Worm (Caenorhabditis elegans): ENCODE data around the gene acsd-1.

acsd-1 gene

DNA sequence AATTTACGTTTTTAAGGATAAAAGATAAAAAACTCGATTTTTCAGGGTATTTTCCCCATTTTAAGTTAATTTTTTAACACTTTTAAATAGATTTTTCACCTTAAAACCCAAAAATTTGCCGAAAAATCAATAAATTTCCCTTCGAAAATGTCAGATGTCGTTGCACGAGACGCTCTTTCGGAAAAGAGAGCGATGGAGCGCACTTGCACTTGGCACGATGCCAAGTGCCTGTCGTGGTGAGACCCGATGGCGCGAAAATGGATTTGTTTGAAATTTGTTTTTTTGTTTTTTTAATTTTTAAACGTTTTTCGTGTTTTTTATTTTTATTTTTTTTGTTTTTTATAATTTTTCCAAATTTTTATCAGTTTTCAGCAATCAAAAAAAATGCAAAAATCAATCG lies 35.7 kb upstream of the acsd-1 start, which contains the start of the genes rab-18 and kbp-4 (continued):
- no peak for TF ChIP-seq attf-6 (GFP tag; IDR thresholded peaks at IDR 0.05)
- TF ChIP-seq lir-1 (GFP tag; conservative IDR thresholded peaks at IDR 0.05): peak; percentile 87
- TF ChIP-seq aptf-2 (GFP tag; conservative IDR thresholded peaks at IDR 0.05): no peak
- TF ChIP-seq lin-26 (GFP tag; IDR thresholded peaks at IDR 0.05): no peak
- TF ChIP-seq cebp-2 (GFP tag; IDR thresholded peaks at IDR 0.05): no peak
- TF ChIP-seq efl-1 (GFP tag; optimal IDR thresholded peaks at IDR 0.05): peak; percentile 97
- TF ChIP-seq sdz-38 (tag; optimal IDR thresholded peaks at IDR 0.05): no peak
- peak; percentile 68 for TF ChIP-seq xnd-1 (tag; optimal IDR thresholded peaks at IDR 0.05)
- peak; percentile 67 for TF ChIP-seq snpc-1.1 (tag; optimal IDR thresholded peaks at IDR 0.05; ENCODE audit: insufficient read depth)
- 0 out of 2 replicates have a peak, but pooled peaks have one; percentile 65 for TF ChIP-seq ztf-28 (GFP tag; IDR thresholded peaks at IDR 0.05)
- no peak for TF ChIP-seq mes-4 (tag; optimal IDR thresholded peaks at IDR 0.05)
- peak; percentile 51 for TF ChIP-seq K12H6.12 (tag; optimal IDR thresholded peaks at IDR 0.05)
- no peak for TF ChIP-seq hmg-20 (GFP tag; IDR thresholded peaks at IDR 0.05)

DNA sequence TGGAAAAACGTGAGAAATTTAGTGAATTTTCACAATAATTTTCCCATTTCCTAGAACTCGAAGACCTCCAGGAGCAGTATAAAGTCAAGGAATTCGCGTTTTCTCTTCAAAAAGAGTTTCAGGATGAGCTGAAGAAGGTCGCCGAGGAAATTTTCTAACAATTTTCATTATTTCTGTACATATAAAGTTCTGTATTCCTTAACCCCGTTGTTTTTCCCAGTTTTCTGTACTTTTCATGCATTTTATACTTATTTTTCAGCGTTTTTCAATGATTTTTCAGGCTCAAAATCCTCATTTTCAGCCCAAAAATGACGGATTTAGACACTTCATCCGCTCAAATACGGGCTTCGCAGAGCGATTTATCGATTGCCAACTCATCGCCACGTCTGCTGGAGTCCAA lies 35.2 kb upstream of the acsd-1 start, which contains the start of gene par-2:
TSS of gene par-2 (plus strand) at position 301 of the 400 bp plus-strand sequence.
- no peak for TF ChIP-seq attf-5 (GFP tag; optimal IDR thresholded peaks at IDR 0.05)
- no peak for TF ChIP-seq mxl-1 (tag; optimal IDR thresholded peaks at IDR 0.05)
- TF ChIP-seq him-1 (tag; optimal IDR thresholded peaks at IDR 0.05): no peak
- TF ChIP-seq madf-3 (GFP tag; IDR thresholded peaks at IDR 0.05): no peak

DNA sequence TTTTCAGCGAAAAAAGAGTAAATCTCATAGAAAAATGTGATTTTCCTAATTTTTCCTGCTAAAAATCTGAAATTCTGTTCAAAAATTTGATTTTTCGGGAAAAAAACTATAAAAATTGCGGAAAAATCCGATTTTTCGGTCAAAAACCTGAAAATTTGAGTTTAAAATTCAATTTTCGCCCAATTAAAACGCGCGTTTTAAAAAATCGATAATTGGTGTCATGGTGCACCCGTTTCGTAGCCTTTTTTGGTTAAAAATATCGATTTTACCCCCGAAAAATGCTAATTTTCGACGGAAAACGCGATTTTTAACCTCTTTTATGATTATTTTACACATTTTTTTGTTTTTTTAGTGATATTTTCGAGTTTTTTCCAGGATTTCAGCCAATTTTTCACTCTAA lies 31.3 kb upstream of the acsd-1 start:
- TF ChIP-seq F57A8.1 (GFP tag; optimal IDR thresholded peaks at IDR 0.05) (no peak), ekl-4 (GFP tag; IDR thresholded peaks at IDR 0.05) (no peak), Y95B8A.8 (GFP tag; IDR thresholded peaks at IDR 0.05) (no peak), lag-1 (GFP tag; IDR thresholded peaks at IDR 0.05) (no peak), nhr-27 (tag; optimal IDR thresholded peaks at IDR 0.05) (no peak), cebp-1 (GFP tag; IDR thresholded peaks at IDR 0.05) (no peak), cebp-1 (tag; optimal IDR thresholded peaks at IDR 0.05) (no peak), ceh-79 (tag; optimal IDR thresholded peaks at IDR 0.05) (no peak), Y67H2A.10 (GFP tag; conservative IDR thresholded peaks at IDR 0.05) (no peak)

DNA sequence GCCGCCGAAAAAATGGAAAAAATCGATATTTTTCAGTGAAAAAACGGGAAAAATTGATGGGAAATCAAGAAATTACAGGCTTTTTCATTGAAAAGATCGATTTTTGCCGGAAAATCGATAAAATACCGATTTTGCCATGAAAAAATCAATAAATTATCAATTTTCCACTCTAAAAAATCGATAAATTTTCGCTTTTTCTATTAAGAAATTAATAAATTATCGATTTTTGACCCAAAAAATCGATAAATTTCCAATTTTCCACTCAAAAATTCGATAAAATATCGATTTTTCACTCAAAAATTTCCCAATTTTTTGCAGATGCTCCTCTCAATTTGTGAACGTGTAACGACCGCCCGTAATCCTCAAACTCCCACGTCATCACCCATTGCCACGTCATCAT lies 21.9 kb upstream of the acsd-1 start:
- no peak for TF ChIP-seq nhr-27 (tag; optimal IDR thresholded peaks at IDR 0.05)

DNA sequence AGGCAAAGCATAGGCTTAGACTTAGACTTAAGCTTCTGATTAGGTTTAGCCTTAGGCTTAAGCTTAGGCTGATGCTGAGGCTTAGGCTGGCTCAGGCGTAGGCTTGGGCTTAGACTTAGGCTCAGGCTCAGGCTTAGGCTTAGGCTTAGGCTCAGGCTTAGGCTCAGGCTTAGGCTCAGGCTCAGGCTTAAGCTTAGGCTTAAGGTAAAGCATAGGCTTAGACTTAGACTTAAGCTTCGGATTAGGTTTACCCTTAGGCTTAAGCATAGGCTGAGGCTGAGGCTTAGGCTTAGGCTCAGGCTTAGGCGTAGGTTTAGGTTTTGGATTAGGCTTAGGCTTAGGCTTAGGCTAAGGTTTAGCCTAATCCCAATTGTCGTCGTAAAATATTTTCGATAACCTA lies 16.7 kb upstream of the acsd-1 start:
- TF ChIP-seq lin-54 (GFP tag; optimal IDR thresholded peaks at IDR 0.05): no peak
- TF ChIP-seq Y53G8AR.9 (GFP tag; conservative IDR thresholded peaks at IDR 0.05): no peak
- no peak for TF ChIP-seq C17E4.6 (GFP tag; IDR thresholded peaks at IDR 0.05)
- TF ChIP-seq hrde-1 (tag; optimal IDR thresholded peaks at IDR 0.05; ENCODE audit: borderline replicate concordance): no peak

DNA sequence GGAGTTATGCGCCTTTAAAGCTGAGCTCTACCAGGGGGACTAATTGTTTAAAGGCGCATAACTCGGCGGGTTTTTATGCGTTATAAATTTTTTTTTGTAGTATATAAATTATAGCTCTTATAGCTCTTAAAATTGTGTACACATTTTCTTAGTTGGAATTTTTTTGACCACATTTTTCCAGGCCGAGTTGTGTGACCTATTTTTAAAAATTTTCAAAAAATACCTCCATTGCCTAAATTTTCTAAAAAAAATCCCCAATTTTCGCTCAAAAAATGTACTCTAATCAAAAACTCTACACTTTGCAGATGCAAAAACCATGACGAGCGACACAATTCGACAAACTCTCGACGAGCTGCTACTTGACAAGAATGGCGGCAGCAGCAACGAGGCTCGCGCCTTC lies 13.4 kb upstream of the acsd-1 start, which contains the start of gene exc-6:
TSS of gene exc-6 (plus strand) at position 301 of the 400 bp plus-strand sequence.
- no peak for TF ChIP-seq lir-1 (GFP tag; conservative IDR thresholded peaks at IDR 0.05)
- no peak for TF ChIP-seq egl-18 (GFP tag; IDR thresholded peaks at IDR 0.05)
- TF ChIP-seq ceh-58 (GFP tag; IDR thresholded peaks at IDR 0.05): no peak
- no peak for TF ChIP-seq K12H6.12 (tag; optimal IDR thresholded peaks at IDR 0.05)
- TF ChIP-seq ztf-26 (tag; optimal IDR thresholded peaks at IDR 0.05): no peak
- TF ChIP-seq unc-62 (GFP tag; optimal IDR thresholded peaks at IDR 0.05): no peak
- TF ChIP-seq sdz-38 (tag; optimal IDR thresholded peaks at IDR 0.05): no peak
- no peak for TF ChIP-seq rec-8 (tag; optimal IDR thresholded peaks at IDR 0.05)
- TF ChIP-seq repo-1 (tag; optimal IDR thresholded peaks at IDR 0.05): no peak
- no peak for TF ChIP-seq nfyb-1 (GFP tag; IDR thresholded peaks at IDR 0.05)
- TF ChIP-seq ztf-25 (GFP tag; IDR thresholded peaks at IDR 0.05): no peak
- no peak for TF ChIP-seq ZK185.1 (tag; optimal IDR thresholded peaks at IDR 0.05; ENCODE audit: poor library complexity, severe bottlenecking)
